Worm (Caenorhabditis elegans): ENCODE data around the gene vha-14.
A peak's percentile ranks its signal among the peaks of the same experiment; 100 is the strongest.

Gene vha-14

ce11 chrIII:9521410-9522090 lies 13.7 kb downstream of the vha-14 start, which contains the start of the genes clu-1 and prp-40 (continued):
- TF ChIP-seq saeg-2 (GFP tag; IDR thresholded peaks at IDR 0.05) (no peak), lin-1 (GFP tag; IDR thresholded peaks at IDR 0.05) (no peak), T26A8.4 (GFP tag; IDR thresholded peaks at IDR 0.05) (peak; percentile 67), spr-3 (GFP tag; optimal IDR thresholded peaks at IDR 0.05) (peak; percentile 27), lin-38 (GFP tag; IDR thresholded peaks at IDR 0.05) (peak; percentile 96), dpl-1 (GFP tag; optimal IDR thresholded peaks at IDR 0.05) (peak; percentile 83), Y75B8A.6 (GFP tag; IDR thresholded peaks at IDR 0.05) (no peak), dve-1 (tag; optimal IDR thresholded peaks at IDR 0.05; ENCODE audit: insufficient read depth) (peak; percentile 90), F44E2.7 (GFP tag; IDR thresholded peaks at IDR 0.05) (no peak), skn-1 (tag; optimal IDR thresholded peaks at IDR 0.05) (no peak), mxl-2 (GFP tag; conservative IDR thresholded peaks at IDR 0.05) (no peak), egl-27 (tag; optimal IDR thresholded peaks at IDR 0.05) (no peak), lin-13 (GFP tag; optimal IDR thresholded peaks at IDR 0.05) (peak; percentile 86), mep-1 (tag; optimal IDR thresholded peaks at IDR 0.05) (peak; percentile 92), zfp-2 (tag; optimal IDR thresholded peaks at IDR 0.05) (no peak), F10B5.3 (tag; optimal IDR thresholded peaks at IDR 0.05) (peak; percentile 36), egl-43 (GFP tag; IDR thresholded peaks at IDR 0.05) (peak; percentile 28; the same call in 1 of the 2 replicates), nhr-11 (tag; optimal IDR thresholded peaks at IDR 0.05) (peak; percentile 85), daf-8 (GFP tag; IDR thresholded peaks at IDR 0.05) (no peak), ZK337.2 (GFP tag; IDR thresholded peaks at IDR 0.05) (no peak), ceh-32 (tag; optimal IDR thresholded peaks at IDR 0.05; ENCODE audit: poor library complexity) (no peak), cey-2 (tag; optimal IDR thresholded peaks at IDR 0.05; ENCODE audit: borderline replicate concordance, insufficient read depth) (no peak), ceh-20 (GFP tag; IDR thresholded peaks at IDR 0.05) (peak; percentile 52; the same call in 1 of the 2 replicates), aly-2 (tag; optimal IDR thresholded peaks at IDR 0.05) (no peak), unc-130 (GFP tag; optimal IDR thresholded peaks at IDR 0.05) (peak; percentile 44), daf-16 (GFP tag; optimal IDR thresholded peaks at IDR 0.05) (peak in 1 of 2 experiments; percentile 55), daf-16 (tag; optimal IDR thresholded peaks at IDR 0.05) (peak; percentile 72), ZK546.5 (tag; optimal IDR thresholded peaks at IDR 0.05) (peak in 1 of 2 experiments; percentile 23), Y5F2A.4 (GFP tag; optimal IDR thresholded peaks at IDR 0.05) (no peak), R02D3.7 (tag; optimal IDR thresholded peaks at IDR 0.05) (no peak), ctbp-1 (GFP tag; IDR thresholded peaks at IDR 0.05) (peak; percentile 48; the same call in 1 of the 2 replicates), lin-39 (tag; optimal IDR thresholded peaks at IDR 0.05) (no peak), fkh-10 (GFP tag; optimal IDR thresholded peaks at IDR 0.05) (peak; percentile 76), jun-1 (tag; optimal IDR thresholded peaks at IDR 0.05) (peak; percentile 45), unc-62 (GFP tag; optimal IDR thresholded peaks at IDR 0.05 in 1 of 2) (peak in 1 of 2 experiments; percentile 99), unc-62 (tag; optimal IDR thresholded peaks at IDR 0.05) (no peak), snpc-1.2 (GFP tag; IDR thresholded peaks at IDR 0.05) (0 out of 2 replicates have a peak, but pooled peaks have one; percentile 14), F37D6.2 (tag; optimal IDR thresholded peaks at IDR 0.05) (peak; percentile 51), ceh-62 (tag; optimal IDR thresholded peaks at IDR 0.05) (no peak), ztf-7 (tag; optimal IDR thresholded peaks at IDR 0.05) (peak; percentile 86), aha-1 (tag) (peak; percentile 98), nhr-76 (tag; optimal IDR thresholded peaks at IDR 0.05) (no peak), hmg-1.1 (GFP tag; IDR thresholded peaks at IDR 0.05) (peak; percentile 80), F49E8.2 (tag; optimal IDR thresholded peaks at IDR 0.05; ENCODE audit: borderline replicate concordance) (peak; percentile 24), zip-11 (GFP tag; IDR thresholded peaks at IDR 0.05) (no peak), ces-1 (GFP tag; optimal IDR thresholded peaks at IDR 0.05) (no peak), hif-1 (tag; optimal IDR thresholded peaks at IDR 0.05) (peak; percentile 49 to 69), php-3 (GFP tag; IDR thresholded peaks at IDR 0.05) (no peak), ceh-28 (tag; optimal IDR thresholded peaks at IDR 0.05) (no peak), set-16 (GFP tag; IDR thresholded peaks at IDR 0.05) (no peak), nhr-42 (GFP tag; IDR thresholded peaks at IDR 0.05) (peak; percentile 79; the same call in 1 of the 2 replicates)
